Worm (Caenorhabditis elegans) whole organism, L1 larva: ENCODE data around the gene smc-6.

Experiments used
- C16A3.4 ChIP-seq: fragments of 150-350 bp; optimal IDR thresholded peaks from 2 replicates; lab custom pipeline; 2014; ENCODE audit warnings: missing biosample characterization, missing genetic modification characterization
- egl-27 ChIP-seq, 2 experiments: fragments of 150-350 bp in 1 of 2; sonication (generic microtip); optimal IDR thresholded peaks; 3 replicates each; lab custom pipeline; 2017 to 2018; ENCODE audit warnings: missing biosample characterization in 2 of 2, missing genetic modification characterization in 2 of 2, missing genetic modification reagents in 2 of 2
- fkh-10 ChIP-seq: sonication (generic microtip); optimal IDR thresholded peaks from 2 replicates; lab custom pipeline; 2017; ENCODE audit warnings: missing biosample characterization, missing genetic modification reagents, missing genetic modification characterization
- hpl-2 ChIP-seq: fragments of 150-350 bp; optimal IDR thresholded peaks from 2 replicates; lab custom pipeline; 2014; ENCODE audit warnings: missing biosample characterization, missing genetic modification reagents, missing genetic modification characterization
- lin-13 ChIP-seq: fragments of 150-350 bp; optimal IDR thresholded peaks from 2 replicates; lab custom pipeline; 2014; ENCODE audit warnings: missing biosample characterization, missing genetic modification reagents, missing genetic modification characterization
- lir-3 ChIP-seq: sonication (generic microtip); optimal IDR thresholded peaks from 2 replicates; lab custom pipeline; 2016; ENCODE audit warnings: mild to moderate bottlenecking, missing genetic modification characterization, moderate library complexity, missing compliant biosample characterization; ENCODE audit not compliant: poor library complexity
- nhr-76 ChIP-seq: sonication (generic microtip); optimal IDR thresholded peaks from 2 replicates; lab custom pipeline; 2017; ENCODE audit warnings: missing biosample characterization, missing genetic modification characterization
- nhr-77 ChIP-seq: fragments of 150-350 bp; optimal IDR thresholded peaks from 2 replicates; lab custom pipeline; 2014; ENCODE audit warnings: missing biosample characterization, missing genetic modification characterization
- nhr-90 ChIP-seq: sonication (generic microtip); optimal IDR thresholded peaks from 2 replicates; lab custom pipeline; 2016; ENCODE audit warnings: mild to moderate bottlenecking, missing genetic modification characterization, missing compliant biosample characterization; ENCODE audit not compliant: poor library complexity
- snpc-4 ChIP-seq: fragments of 150-350 bp; optimal IDR thresholded peaks from 2 replicates; lab custom pipeline; 2014; ENCODE audit warnings: missing biosample characterization, missing genetic modification characterization
- unc-62 ChIP-seq: fragments of 150-350 bp; optimal IDR thresholded peaks from 2 replicates; lab custom pipeline; 2014; ENCODE audit warnings: missing biosample characterization, missing genetic modification reagents, missing genetic modification characterization
- zag-1 ChIP-seq: fragments of 150-350 bp; optimal IDR thresholded peaks from 2 replicates; lab custom pipeline; 2014; ENCODE audit warnings: missing biosample characterization, missing genetic modification characterization
- ztf-11 ChIP-seq, 2 experiments: sonication (generic microtip); optimal IDR thresholded peaks; 2 replicates each; lab custom pipeline; 2016 to 2017; ENCODE audit warnings: missing genetic modification characterization in 2 of 2, missing biosample characterization in 1 of 2, missing compliant biosample characterization in 1 of 2

ce11 chrII:11555634-11556033, 22.9 kb upstream of the smc-6 start, which contains the start of gene F54D5.24:
- no peak for TF ChIP-seq nhr-77 (tag; lab: Kevin White, UChicago)
- TF ChIP-seq lir-3 (tag; lab: Kevin White, UChicago), result no peak
- no peak for TF ChIP-seq egl-27 (tag; optimal IDR thresholded peaks at IDR 0.05; lab: Kevin White, UChicago)
- no peak for TF ChIP-seq unc-62 (GFP tag; lab: Kevin White, UChicago)
- no peak for TF ChIP-seq nhr-90 (tag; lab: Kevin White, UChicago)
- TF ChIP-seq C16A3.4 (tag; lab: Kevin White, UChicago), result no peak
- no peak for TF ChIP-seq ztf-11 (tag; optimal IDR thresholded peaks at IDR 0.05; lab: Kevin White, UChicago)
- TF ChIP-seq nhr-76 (tag; lab: Kevin White, UChicago), result no peak
- no peak for TF ChIP-seq snpc-4
- no peak for TF ChIP-seq hpl-2 (GFP tag; lab: Kevin White, UChicago)
- no peak for TF ChIP-seq fkh-10 (GFP tag; lab: Kevin White, UChicago)
- no peak for TF ChIP-seq zag-1 (tag; lab: Kevin White, UChicago)
- no peak for TF ChIP-seq lin-13 (GFP tag; lab: Kevin White, UChicago)
